Worm (Caenorhabditis elegans): ENCODE measurements around the gene str-30.

DNA sequence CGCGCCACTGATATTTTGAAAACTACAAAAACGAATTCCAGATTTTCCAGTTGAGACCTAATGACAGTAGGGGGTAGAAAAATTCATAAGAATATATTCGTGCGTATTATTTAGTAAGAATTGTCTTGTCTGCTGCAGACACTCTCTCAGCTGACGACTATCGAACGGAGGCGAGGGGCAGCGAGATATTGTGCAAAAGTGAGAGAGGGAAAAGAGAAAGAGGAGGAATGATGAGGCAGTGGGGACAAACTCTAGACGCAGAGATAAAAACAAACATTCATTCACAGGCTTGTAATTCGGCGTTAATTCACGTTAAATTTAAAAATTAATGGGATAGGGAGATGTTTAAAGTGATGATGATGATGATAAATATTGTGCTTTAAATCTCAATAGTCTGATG, 32.0 kb downstream of the str-30 start, which contains the start of gene gid-7:
- TF ChIP-seq T22C8.4 (GFP tag; IDR thresholded peaks at IDR 0.05) (no peak), cog-1 (tag; optimal IDR thresholded peaks at IDR 0.05) (no peak)
